Worm (Caenorhabditis elegans): Measurements from ENCODE around the gene F59A6.12.

DNA sequence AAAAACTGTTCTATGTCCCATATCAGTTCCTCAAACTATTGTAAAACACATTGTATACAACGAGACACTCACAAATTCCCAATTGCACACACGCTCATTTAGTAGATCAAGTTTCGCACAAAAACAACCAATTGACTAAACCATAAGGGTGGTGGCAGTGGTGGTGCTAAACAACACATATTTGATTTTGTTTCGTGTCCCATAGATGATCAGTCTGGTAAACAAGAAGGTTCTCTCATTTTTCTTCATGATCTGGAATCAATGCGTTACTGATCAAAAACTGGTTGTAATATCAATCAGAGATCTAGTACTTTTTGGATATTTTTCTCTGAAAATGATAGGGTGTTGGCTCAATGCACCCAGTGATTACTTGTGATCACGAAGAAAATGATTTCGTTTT, 6.7 kb upstream of the F59A6.12 start:
- no peak for TF ChIP-seq ceh-18 (tag; optimal IDR thresholded peaks at IDR 0.05)
- no peak for TF ChIP-seq dve-1 (tag; optimal IDR thresholded peaks at IDR 0.05)
- no peak for TF ChIP-seq sox-4 (tag; optimal IDR thresholded peaks at IDR 0.05)
